Worm (Caenorhabditis elegans): ENCODE results near the gene F48G7.10.

DNA sequence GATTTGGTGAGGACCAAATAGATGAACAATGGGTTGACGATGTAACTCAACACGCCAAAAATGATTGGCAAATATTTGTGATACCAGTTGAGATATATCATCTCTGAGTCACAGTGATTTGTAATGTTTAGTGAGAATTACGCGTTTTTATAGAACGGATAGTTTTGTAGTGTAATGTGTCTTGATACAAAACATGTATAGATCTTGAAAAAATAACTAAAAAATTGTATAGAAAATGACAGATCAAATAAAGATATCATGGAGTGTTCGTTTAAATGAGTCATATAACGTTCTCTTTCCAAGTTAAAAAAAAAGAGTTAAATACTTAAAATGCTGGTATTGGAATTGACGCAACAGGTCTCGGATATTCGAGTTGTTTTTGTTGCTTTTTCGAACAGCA, 19.6 kb upstream of the F48G7.10 start, which contains the start of gene srj-6:
- TF ChIP-seq D2030.7 (GFP tag; IDR thresholded peaks at IDR 0.05), result no peak
- no peak for TF ChIP-seq atf-7 (tag; optimal IDR thresholded peaks at IDR 0.05)
- no peak for TF ChIP-seq aptf-3 (GFP tag; IDR thresholded peaks at IDR 0.05)
- TF ChIP-seq dox-1 (GFP tag; IDR thresholded peaks at IDR 0.05), result no peak
- no peak for TF ChIP-seq ama-1 (optimal IDR thresholded peaks at IDR 0.05)
- no peak for TF ChIP-seq ama-1 (GFP tag; optimal IDR thresholded peaks at IDR 0.05)
- no peak for TF ChIP-seq ZK185.1 (tag; optimal IDR thresholded peaks at IDR 0.05; ENCODE audit: poor library complexity, severe bottlenecking)
- TF ChIP-seq pha-4 (tag; optimal IDR thresholded peaks at IDR 0.05), result no peak

All from whole organism, young adult.